Worm (Caenorhabditis elegans) whole organism, L4 larva: ENCODE results near the gene msp-31.

Experiments
- F49E8.2 ChIP-seq: sonication (generic microtip); optimal IDR thresholded peaks from 2 replicates; lab custom pipeline; 2016; ENCODE audit warnings: missing compliant biosample characterization, mild to moderate bottlenecking, missing genetic modification characterization, borderline replicate concordance
- ceh-28 ChIP-seq: fragments of 150-350 bp; optimal IDR thresholded peaks from 2 replicates; lab custom pipeline; 2014; ENCODE audit warnings: missing biosample characterization, missing genetic modification reagents, missing genetic modification characterization
- ces-1 ChIP-seq: fragments of 150-350 bp; sonication (generic microtip); optimal IDR thresholded peaks from 4 replicates; lab custom pipeline; 2014; ENCODE audit warnings: missing biosample characterization, missing genetic modification reagents, missing genetic modification characterization
- dpl-1 ChIP-seq: fragments of 150-350 bp; optimal IDR thresholded peaks from 2 replicates; lab custom pipeline; 2014; ENCODE audit warnings: missing biosample characterization, missing genetic modification reagents, missing genetic modification characterization
- fkh-10 ChIP-seq: fragments of 150-350 bp; optimal IDR thresholded peaks from 2 replicates; lab custom pipeline; 2014; ENCODE audit warnings: missing biosample characterization, missing genetic modification reagents, missing genetic modification characterization
- lim-7 ChIP-seq: fragments of 200-800 bp; sonication (Bioruptor generic); IDR thresholded peaks from 2 replicates; pipeline ENCODE4 v1.3.6; 2022; ENCODE audit warnings: missing genetic modification characterization, missing compliant biosample characterization
- lsy-2 ChIP-seq, 2 experiments: fragments of 150-350 bp in 1 of 2; sonication (generic microtip) in 1 of 2; optimal IDR thresholded peaks; 2 replicates each; lab custom pipeline; 2014 to 2017; ENCODE audit warnings: missing biosample characterization in 2 of 2, missing genetic modification characterization in 2 of 2
- unc-130 ChIP-seq: sonication (generic microtip); optimal IDR thresholded peaks from 2 replicates; lab custom pipeline; 2016; ENCODE audit warnings: missing genetic modification reagents, missing genetic modification characterization, missing compliant biosample characterization

DNA sequence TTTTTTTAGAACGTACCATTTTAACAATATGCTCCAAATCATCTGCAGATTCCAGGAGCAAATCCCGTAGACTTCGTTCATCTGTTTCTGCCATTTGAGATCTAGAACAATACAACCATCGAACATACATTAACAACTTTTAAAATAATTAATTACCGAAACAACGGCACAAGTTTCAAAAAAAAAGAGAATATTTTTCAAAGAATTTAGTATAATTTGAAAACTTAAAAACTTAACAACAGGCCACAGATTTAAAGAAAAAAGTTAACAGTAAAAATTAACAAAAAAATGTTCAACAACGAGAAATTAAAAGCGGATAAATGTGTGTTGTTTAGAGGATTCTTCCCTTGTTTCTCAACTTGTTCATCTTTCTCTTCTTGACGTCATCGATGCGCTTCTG, 27.5 kb upstream of the msp-31 start, which contains the start of gene mdt-4:
- TF ChIP-seq unc-130 (GFP tag; lab: Kevin White, UChicago) = no peak
- TF ChIP-seq lsy-2 (tag; optimal IDR thresholded peaks at IDR 0.05; lab: Kevin White, UChicago) = no peak
- no peak for TF ChIP-seq F49E8.2 (tag; lab: Kevin White, UChicago)
- TF ChIP-seq ces-1 = no peak
- no peak for TF ChIP-seq fkh-10
- no peak for TF ChIP-seq dpl-1 (GFP tag; lab: Kevin White, UChicago)
- TF ChIP-seq lim-7 (GFP tag; lab: Robert Waterston, UW) = no peak
- no peak for TF ChIP-seq ceh-28 (tag; lab: Kevin White, UChicago)
